Fruit fly (Drosophila melanogaster): Measurements from ENCODE around the gene glec.

glec gene

dm6 chr3R:21828040-21828526 is 28.0 kb downstream of the glec start (continued):
- TF ChIP-seq Sry-δ (GFP tag; optimal IDR thresholded peaks at IDR 0.05) (peak; percentile 14), Spps (tag; optimal IDR thresholded peaks at IDR 0.05) (peak; percentile 83), Poxn (GFP tag; IDR thresholded peaks at IDR 0.05) (no peak), unpg (GFP tag; optimal IDR thresholded peaks at IDR 0.05) (peak; percentile 76), lmd (GFP tag; IDR thresholded peaks at IDR 0.05) (peak; percentile 77), Dad (GFP tag; optimal IDR thresholded peaks at IDR 0.05) (peak; percentile 27), CG9609 (GFP tag; optimal IDR thresholded peaks at IDR 0.05) (peak; percentile 78), H15 (GFP tag; IDR thresholded peaks at IDR 0.05) (peak; percentile 82), wek (GFP tag; optimal IDR thresholded peaks at IDR 0.05) (no peak), knrl (GFP tag; IDR thresholded peaks at IDR 0.05; ENCODE audit: partially characterized antibody) (no peak), CG8765 (GFP tag; IDR thresholded peaks at IDR 0.05) (peak; percentile 38; the same call in 1 of the 2 replicates), HHEX (GFP tag; optimal IDR thresholded peaks at IDR 0.05) (no peak), CG18476 (GFP tag; optimal IDR thresholded peaks at IDR 0.05) (peak; percentile 38), fru (optimal IDR thresholded peaks at IDR 0.05) (no peak), nmo (GFP tag; optimal IDR thresholded peaks at IDR 0.05) (peak; percentile 90), CoRest (tag; optimal IDR thresholded peaks at IDR 0.05) (peak; percentile 81), CG10267 (tag; optimal IDR thresholded peaks at IDR 0.05) (peak; percentile 73), HLH4C (GFP tag; IDR thresholded peaks at IDR 0.05; ENCODE audit: partially characterized antibody) (peak; percentile 72), CG2199 (GFP tag; IDR thresholded peaks at IDR 0.05) (no peak), NFAT (GFP tag; IDR thresholded peaks at IDR 0.05) (no peak), CG6791 (GFP tag; IDR thresholded peaks at IDR 0.05; ENCODE audit: partially characterized antibody) (peak; percentile 65), stc (GFP tag; IDR thresholded peaks at IDR 0.05) (peak; percentile 32; the same call in 1 of the 2 replicates), CG7987 (GFP tag; optimal IDR thresholded peaks at IDR 0.05) (no peak), Adf1 (GFP tag; IDR thresholded peaks at IDR 0.05) (no peak), CG14860 (GFP tag; IDR thresholded peaks at IDR 0.05; ENCODE audit: partially characterized antibody) (peak; percentile 42; the same call in 1 of the 3 replicates), ken (GFP tag; IDR thresholded peaks at IDR 0.05) (peak; percentile 78), Hand (GFP tag; optimal IDR thresholded peaks at IDR 0.05) (no peak), CG12659 (GFP tag; optimal IDR thresholded peaks at IDR 0.05) (peak; percentile 26), CG33213 (GFP tag; optimal IDR thresholded peaks at IDR 0.05) (peak; percentile 55), sr (GFP tag; IDR thresholded peaks at IDR 0.05) (no peak), Hr39 (optimal IDR thresholded peaks at IDR 0.05) (no peak), CG10274 (GFP tag; optimal IDR thresholded peaks at IDR 0.05) (no peak), CG17802 (tag; optimal IDR thresholded peaks at IDR 0.05) (peak; percentile 49), Dbx (GFP tag; IDR thresholded peaks at IDR 0.05) (no peak), gsb-n (tag; optimal IDR thresholded peaks at IDR 0.05) (peak; percentile 84), Sin3A (optimal IDR thresholded peaks at IDR 0.05) (no peak), trh (GFP tag; optimal IDR thresholded peaks at IDR 0.05) (no peak), CG9727 (GFP tag; optimal IDR thresholded peaks at IDR 0.05) (peak; percentile 70), CG17568 (GFP tag; optimal IDR thresholded peaks at IDR 0.05) (no peak), ash1 (GFP tag; optimal IDR thresholded peaks at IDR 0.05) (no peak), CG8281 (tag; optimal IDR thresholded peaks at IDR 0.05) (peak; percentile 24), dmrt99B (tag; optimal IDR thresholded peaks at IDR 0.05) (peak; percentile 62), ewg (GFP tag; optimal IDR thresholded peaks at IDR 0.05) (peak; percentile 67), tna (GFP tag; IDR thresholded peaks at IDR 0.05; ENCODE audit: partially characterized antibody) (no peak), jumu (GFP tag; optimal IDR thresholded peaks at IDR 0.05) (peak; percentile 79), CG15073 (GFP tag; optimal IDR thresholded peaks at IDR 0.05) (no peak), CG11560 (tag; IDR thresholded peaks at IDR 0.05) (no peak), h (optimal IDR thresholded peaks at IDR 0.05) (no peak), CG14965 (GFP tag; optimal IDR thresholded peaks at IDR 0.05; ENCODE audit: borderline replicate concordance) (peak; percentile 40), inv (GFP tag; IDR thresholded peaks at IDR 0.05; ENCODE audit: partially characterized antibody) (no peak), Xrp1 (GFP tag; IDR thresholded peaks at IDR 0.05) (peak; percentile 91), Hmx (GFP tag; optimal IDR thresholded peaks at IDR 0.05) (no peak)
